Fruit fly (Drosophila melanogaster): ENCODE measurements around the gene CG44303.

DNA sequence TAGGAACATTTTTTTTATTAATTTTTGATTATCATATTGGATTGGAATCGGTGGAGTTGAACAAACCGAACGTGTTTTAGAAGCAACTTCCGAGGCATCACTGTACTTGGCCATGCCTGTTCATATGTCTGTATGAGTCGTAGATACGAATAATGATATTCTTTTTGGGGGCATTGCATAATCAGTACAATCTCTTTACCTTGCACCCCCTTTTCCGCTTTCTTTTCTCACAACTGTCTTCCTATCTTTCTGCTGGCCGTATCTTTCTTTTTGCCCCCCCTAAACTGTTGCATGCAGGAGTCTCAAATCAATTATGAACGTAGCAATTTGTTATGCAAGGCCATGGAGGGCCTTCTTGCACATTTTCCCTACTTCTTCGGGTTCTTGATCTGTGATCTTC, 18.7 kb upstream of the CG44303 start:
- no peak for TF ChIP-seq CG10631 (GFP tag; optimal IDR thresholded peaks at IDR 0.05)
- TF ChIP-seq fkh (GFP tag; optimal IDR thresholded peaks at IDR 0.05) = no peak
- no peak for TF ChIP-seq ss (GFP tag; optimal IDR thresholded peaks at IDR 0.05)
- TF ChIP-seq Sox15 (GFP tag; optimal IDR thresholded peaks at IDR 0.05) = no peak

All from whole organism, prepupa.